Fruit fly (Drosophila melanogaster) whole organism, embryonic: ENCODE data around the gene CG5225.
A peak's percentile ranks its signal among the peaks of the same experiment; 100 is the strongest.

Source experiments
- Adf1 ChIP-seq: fragments of 200-800 bp; sonication (Bioruptor generic); IDR thresholded peaks from 2 replicates; pipeline ENCODE4 v1.3.6; 2022; ENCODE audit warnings: missing biosample characterization, missing genetic modification characterization
- Atf3 ChIP-seq: fragments of 200-800 bp; sonication (Bioruptor generic); optimal IDR thresholded peaks from 3 replicates; lab custom pipeline; 2016; ENCODE audit warnings: missing biosample characterization, missing genetic modification characterization
- B-H1 ChIP-seq: fragments of 200-800 bp; sonication (Bioruptor generic); IDR thresholded peaks from 3 replicates; pipeline ENCODE4 v1.3.6; 2022; ENCODE audit warnings: missing biosample characterization, missing genetic modification characterization
- CG10462 ChIP-seq: fragments of 200-800 bp; sonication (Bioruptor generic); optimal IDR thresholded peaks from 2 replicates; lab custom pipeline; 2016; ENCODE audit warnings: missing biosample characterization, missing genetic modification characterization
- CG11695 ChIP-seq: fragments of 200-800 bp; sonication (Bioruptor generic); IDR thresholded peaks from 3 replicates; pipeline ENCODE4 v1.3.6; 2022; ENCODE audit warnings: missing biosample characterization, missing genetic modification characterization
- CG12155 ChIP-seq: fragments of 200-800 bp; sonication (Bioruptor generic); optimal IDR thresholded peaks from 3 replicates; lab custom pipeline; 2016; ENCODE audit warnings: missing biosample characterization, missing genetic modification characterization
- CG12391 ChIP-seq: fragments of 200-800 bp; sonication (Bioruptor generic); optimal IDR thresholded peaks from 3 replicates; lab custom pipeline; 2018; ENCODE audit warnings: missing biosample characterization, mild to moderate bottlenecking, missing genetic modification characterization, moderate library complexity
- CG12659 ChIP-seq: fragments of 200-800 bp; sonication (Bioruptor generic); optimal IDR thresholded peaks from 3 replicates; lab custom pipeline; 2017; ENCODE audit warnings: mild to moderate bottlenecking, missing biosample characterization, missing genetic modification reagents, missing genetic modification characterization
- CG14710 ChIP-seq: fragments of 200-800 bp; sonication (Bioruptor generic); optimal IDR thresholded peaks from 3 replicates; lab custom pipeline; 2019; ENCODE audit warnings: missing biosample characterization, mild to moderate bottlenecking, missing genetic modification characterization, moderate library complexity
- CG15073 ChIP-seq: fragments of 200-800 bp; sonication (Bioruptor generic); optimal IDR thresholded peaks from 2 replicates; lab custom pipeline; 2016; ENCODE audit warnings: missing biosample characterization, missing genetic modification characterization
- CG1603 ChIP-seq: fragments of 200-800 bp; sonication (Bioruptor generic); optimal IDR thresholded peaks from 2 replicates; lab custom pipeline; 2019; ENCODE audit warnings: missing biosample characterization, mild to moderate bottlenecking, missing genetic modification characterization, moderate library complexity
- CG16813 ChIP-seq: fragments of 200-800 bp; sonication (Bioruptor generic); IDR thresholded peaks from 3 replicates; pipeline ENCODE4 v1.3.6; 2022; ENCODE audit warnings: missing biosample characterization, missing genetic modification characterization; ENCODE audit not compliant: partially characterized antibody
- CG17359 ChIP-seq: fragments of 200-800 bp; sonication (Bioruptor generic); optimal IDR thresholded peaks from 3 replicates; lab custom pipeline; 2018; ENCODE audit warnings: missing biosample characterization, mild to moderate bottlenecking, missing genetic modification characterization, moderate library complexity
- CG17361 ChIP-seq: fragments of 200-800 bp; sonication (Bioruptor generic); IDR thresholded peaks from 3 replicates; pipeline ENCODE4 v1.3.6; 2022; ENCODE audit warnings: missing biosample characterization, missing genetic modification characterization
- CG17802 ChIP-seq: fragments of 200-800 bp; sonication (Bioruptor generic); optimal IDR thresholded peaks from 2 replicates; lab custom pipeline; 2018; ENCODE audit warnings: missing biosample characterization, mild to moderate bottlenecking, missing genetic modification characterization, moderate library complexity
- CG18599 ChIP-seq: fragments of 200-800 bp; sonication (Bioruptor generic); optimal IDR thresholded peaks from 3 replicates; lab custom pipeline; 2017; ENCODE audit warnings: missing biosample characterization, missing genetic modification characterization, mild to moderate bottlenecking, moderate library complexity, missing genetic modification reagents
- CG2120 ChIP-seq: fragments of 200-800 bp; sonication (Bioruptor generic); optimal IDR thresholded peaks from 3 replicates; lab custom pipeline; 2016; ENCODE audit warnings: missing biosample characterization, missing genetic modification characterization
- CG3726 ChIP-seq: fragments of 200-800 bp; sonication (Bioruptor generic); IDR thresholded peaks from 3 replicates; pipeline ENCODE4, ENCODE4 v1.3.6; 2022; ENCODE audit warnings: missing biosample characterization, missing genetic modification characterization
- CG4282 ChIP-seq: fragments of 200-800 bp; sonication (Bioruptor generic); optimal IDR thresholded peaks from 2 replicates; lab custom pipeline; 2016; ENCODE audit warnings: missing biosample characterization, missing genetic modification characterization
- CG4404 ChIP-seq: fragments of 200-800 bp; sonication (Bioruptor generic); IDR thresholded peaks from 2 replicates; pipeline ENCODE4 v1.3.6; 2022; ENCODE audit warnings: missing biosample characterization, missing genetic modification characterization
- CG4617 ChIP-seq: fragments of 200-800 bp; sonication (Bioruptor generic); optimal IDR thresholded peaks from 3 replicates; lab custom pipeline; 2016; ENCODE audit warnings: missing biosample characterization, missing genetic modification characterization, borderline replicate concordance
- CG5180 ChIP-seq: fragments of 200-800 bp; sonication (Bioruptor generic); optimal IDR thresholded peaks from 3 replicates; lab custom pipeline; 2017; ENCODE audit warnings: missing biosample characterization, missing genetic modification characterization, mild to moderate bottlenecking, moderate library complexity, missing genetic modification reagents
- CG5245 ChIP-seq: fragments of 200-800 bp; sonication (Bioruptor generic); optimal IDR thresholded peaks from 3 replicates; lab custom pipeline; 2016; ENCODE audit warnings: missing biosample characterization, missing genetic modification characterization
- CG8944 ChIP-seq: fragments of 200-800 bp; sonication (Bioruptor generic); optimal IDR thresholded peaks from 3 replicates; lab custom pipeline; 2016; ENCODE audit warnings: missing biosample characterization, missing genetic modification characterization
- CG9437 ChIP-seq: fragments of 200-800 bp; sonication (Bioruptor generic); optimal IDR thresholded peaks from 2 replicates; lab custom pipeline; 2018; ENCODE audit warnings: missing biosample characterization, mild to moderate bottlenecking, missing genetic modification characterization
- Doc3 ChIP-seq: fragments of 200-800 bp; sonication (Bioruptor generic); IDR thresholded peaks from 3 replicates; pipeline ENCODE4 v1.3.6; 2022; ENCODE audit warnings: missing biosample characterization, missing genetic modification characterization; ENCODE audit not compliant: partially characterized antibody
- Fer1 ChIP-seq: fragments of 200-800 bp; sonication (Bioruptor generic); optimal IDR thresholded peaks from 2 replicates; lab custom pipeline; 2017; ENCODE audit warnings: missing biosample characterization, mild to moderate bottlenecking, missing genetic modification characterization
- H2.0 ChIP-seq: fragments of 200-800 bp; sonication (Bioruptor generic); IDR thresholded peaks from 2 replicates; pipeline ENCODE4 v1.3.6; 2022; ENCODE audit warnings: missing biosample characterization, missing genetic modification characterization
- Mad ChIP-seq: fragments of 200-800 bp; sonication (Bioruptor generic); optimal IDR thresholded peaks from 2 replicates; lab custom pipeline; 2016; ENCODE audit warnings: missing biosample characterization, missing genetic modification characterization
- Nf-YC ChIP-seq: fragments of 200-800 bp; optimal IDR thresholded peaks from 3 replicates; lab custom pipeline; 2019; ENCODE audit warnings: missing biosample characterization, mild to moderate bottlenecking, missing genetic modification characterization, moderate library complexity
- Ptx1 ChIP-seq: fragments of 200-800 bp; sonication (Bioruptor generic); IDR thresholded peaks from 2 replicates; pipeline ENCODE4 v1.3.6; 2022; ENCODE audit warnings: missing biosample characterization, missing genetic modification characterization
- Spps ChIP-seq: fragments of 200-800 bp; sonication (Bioruptor generic); optimal IDR thresholded peaks from 2 replicates; lab custom pipeline; 2018; ENCODE audit warnings: missing biosample characterization, mild to moderate bottlenecking, missing genetic modification characterization
- ab ChIP-seq: fragments of 200-800 bp; sonication (Bioruptor generic); optimal IDR thresholded peaks from 2 replicates; lab custom pipeline; 2016; ENCODE audit warnings: missing biosample characterization, missing genetic modification characterization
- bcd ChIP-seq: fragments of 200-800 bp; sonication (Bioruptor generic); optimal IDR thresholded peaks from 2 replicates; lab custom pipeline; 2017; ENCODE audit warnings: missing biosample characterization, mild to moderate bottlenecking, missing genetic modification characterization
- ci ChIP-seq: fragments of 200-800 bp; sonication (Bioruptor generic); IDR thresholded peaks from 3 replicates; pipeline ENCODE4 v1.3.6; 2022; ENCODE audit warnings: missing biosample characterization, missing genetic modification characterization
- hth ChIP-seq: fragments of >200 bp; optimal IDR thresholded peaks from 2 replicates; lab custom pipeline; 2017; ENCODE audit warnings: inconsistent platforms
- insv ChIP-seq, 2 experiments: fragments of 200-800 bp; sonication (Bioruptor generic); optimal IDR thresholded peaks; 3 replicates each; lab custom pipeline; 2016 to 2018; ENCODE audit warnings: missing biosample characterization in 2 of 2, missing genetic modification characterization in 2 of 2
- kay ChIP-seq: fragments of 200-800 bp; sonication (Bioruptor generic); optimal IDR thresholded peaks from 2 replicates; lab custom pipeline; 2016; ENCODE audit warnings: missing biosample characterization, missing genetic modification characterization
- knrl ChIP-seq: fragments of 200-800 bp; sonication (Bioruptor generic); IDR thresholded peaks from 3 replicates; pipeline ENCODE4 v1.3.6; 2022; ENCODE audit warnings: missing biosample characterization, missing genetic modification characterization; ENCODE audit not compliant: partially characterized antibody
- lola ChIP-seq, 3 experiments: fragments of >200 bp in 2 of 3; fragments of 200-800 bp in 1 of 3; sonication (Bioruptor generic) in 1 of 3; optimal IDR thresholded peaks; 2 replicates each; lab custom pipeline; 2017 to 2019; ENCODE audit warnings: missing biosample characterization in 3 of 3, missing genetic modification characterization in 3 of 3, mild to moderate bottlenecking in 1 of 3, moderate library complexity in 1 of 3
- nerfin-2 ChIP-seq: fragments of 200-800 bp; sonication (Bioruptor generic); IDR thresholded peaks from 2 replicates; pipeline ENCODE4 v1.3.6; 2022; ENCODE audit warnings: missing biosample characterization, missing genetic modification characterization; ENCODE audit not compliant: partially characterized antibody
- prd ChIP-seq, 3 experiments: fragments of >200 bp in 2 of 3; fragments of 200-800 bp in 1 of 3; sonication (Bioruptor generic) in 1 of 3; optimal IDR thresholded peaks in 2 of 3; IDR thresholded peaks in 1 of 3; 2 replicates in 2 of 3; 3 replicates in 1 of 3; pipeline versions ENCODE4 v1.3.6 to Lab custom; 2017 to 2022; ENCODE audit warnings: missing biosample characterization in 1 of 3, missing genetic modification characterization in 1 of 3
- psq ChIP-seq: fragments of 200-800 bp; sonication (Bioruptor generic); optimal IDR thresholded peaks from 2 replicates; lab custom pipeline; 2017; ENCODE audit warnings: missing biosample characterization, missing genetic modification characterization
- ro ChIP-seq: fragments of 200-800 bp; sonication (Bioruptor generic); IDR thresholded peaks from 2 replicates; pipeline ENCODE4 v1.3.6; 2022; ENCODE audit warnings: missing biosample characterization, missing genetic modification characterization
- scrt ChIP-seq: fragments of 200-800 bp; sonication (Bioruptor generic); optimal IDR thresholded peaks from 2 replicates; lab custom pipeline; 2018; ENCODE audit warnings: missing biosample characterization, mild to moderate bottlenecking, missing genetic modification characterization, moderate library complexity
- shn ChIP-seq: fragments of 200-800 bp; sonication (Bioruptor generic); optimal IDR thresholded peaks from 3 replicates; lab custom pipeline; 2016; ENCODE audit warnings: missing biosample characterization, missing genetic modification characterization
- sug ChIP-seq: fragments of 200-800 bp; optimal IDR thresholded peaks from 2 replicates; lab custom pipeline; 2019; ENCODE audit warnings: missing biosample characterization, mild to moderate bottlenecking, missing genetic modification characterization, moderate library complexity
- toy ChIP-seq: fragments of 200-800 bp; sonication (Bioruptor generic); IDR thresholded peaks from 2 replicates; pipeline ENCODE4 v1.3.6; 2022; ENCODE audit warnings: missing biosample characterization, missing genetic modification characterization
- usp ChIP-seq: fragments of >200 bp; optimal IDR thresholded peaks from 2 replicates; lab custom pipeline; 2017; ENCODE audit warnings: missing biosample characterization, missing genetic modification characterization
- wor ChIP-seq: fragments of 200-800 bp; sonication (Bioruptor generic); IDR thresholded peaks from 2 replicates; pipeline ENCODE4 v1.3.6; 2022; ENCODE audit warnings: missing biosample characterization, missing genetic modification characterization

CG5225 gene

DNA sequence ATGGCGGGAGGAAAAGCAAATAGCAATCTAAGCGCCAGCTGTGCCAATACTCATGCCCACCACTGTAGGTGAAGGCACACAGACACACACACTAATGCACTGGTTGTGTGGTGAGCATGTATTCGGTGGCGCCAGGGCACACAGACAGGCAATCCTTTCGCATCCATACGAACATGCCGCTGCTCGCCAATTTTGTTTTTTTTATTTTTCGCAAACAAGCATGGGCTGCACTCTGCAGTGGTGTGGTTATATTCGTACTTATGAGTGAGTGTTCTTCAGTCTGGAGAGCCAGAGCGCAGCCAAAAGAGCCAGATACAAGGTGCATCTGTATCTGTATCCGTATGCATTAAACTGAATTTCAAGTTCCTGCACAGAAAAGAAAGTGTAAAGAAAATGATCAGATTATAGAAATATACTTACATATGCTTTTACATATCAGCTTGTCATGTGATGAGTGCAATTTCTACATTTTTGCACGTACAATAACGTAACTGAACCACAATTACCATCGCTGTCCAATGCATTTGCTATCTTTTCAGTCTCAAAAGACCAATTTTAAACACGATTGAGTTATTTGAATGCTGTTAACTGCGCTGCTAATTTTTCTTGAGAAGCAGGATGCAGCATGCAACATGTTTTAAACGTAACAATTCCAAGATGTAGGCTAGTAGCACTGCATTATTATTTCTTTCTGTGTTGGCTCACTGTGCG, 30.8 kb downstream of the CG5225 start (continued):
- TF ChIP-seq Fer1 (GFP tag; lab: Kevin White, UChicago) (no peak), hth (lab: Kevin White, UChicago) (no peak), Atf3 (GFP tag; lab: Kevin White, UChicago) (no peak), shn (no peak), CG4617 (GFP tag; lab: Kevin White, UChicago) (no peak), CG9437 (peak; percentile 13), H2.0 (no peak), Mad (GFP tag; lab: Kevin White, UChicago) (peak; percentile 11), psq (no peak), CG10462 (GFP tag; lab: Kevin White, UChicago) (no peak), lola (GFP tag; optimal IDR thresholded peaks at IDR 0.05; lab: Kevin White, UChicago) (peak in 2 of 3 experiments; percentile 5 to 40), bcd (GFP tag; lab: Kevin White, UChicago) (peak; percentile 25), ab (GFP tag; lab: Kevin White, UChicago) (no peak), CG1603 (peak; percentile 18), CG17361 (0 out of 3 replicates have a peak, but pooled peaks have one; percentile 9), Ptx1 (GFP tag; lab: Robert Waterston, UW) (no peak), insv (GFP tag; optimal IDR thresholded peaks at IDR 0.05; lab: Kevin White, UChicago) (no peak), CG4404 (GFP tag; lab: Robert Waterston, UW) (no peak), Adf1 (GFP tag; lab: Robert Waterston, UW) (no peak), nerfin-2 (GFP tag; lab: Robert Waterston, UW) (no peak), CG2120 (GFP tag; lab: Kevin White, UChicago) (no peak), CG16813 (no peak), usp (GFP tag; lab: Kevin White, UChicago) (no peak), CG5180 (GFP tag; lab: Kevin White, UChicago) (no peak), wor (GFP tag; lab: Robert Waterston, UW) (no peak), CG12391 (tag; lab: Kevin White, UChicago) (no peak), B-H1 (GFP tag; lab: Robert Waterston, UW) (no peak), scrt (GFP tag; lab: Kevin White, UChicago) (no peak), CG11695 (GFP tag; lab: Robert Waterston, UW) (0 out of 3 replicates have a peak, but pooled peaks have one; percentile 5), CG14710 (tag; lab: Kevin White, UChicago) (no peak), sug (no peak), prd (optimal IDR thresholded peaks at IDR 0.05; lab: Kevin White, UChicago) (no peak), prd (GFP tag; IDR thresholded peaks at IDR 0.05; lab: Robert Waterston, UW) (no peak), ro (GFP tag; lab: Robert Waterston, UW) (no peak), CG8944 (GFP tag; lab: Kevin White, UChicago) (peak; percentile 28), CG5245 (GFP tag; lab: Kevin White, UChicago) (no peak), Doc3 (no peak), CG3726 (no peak), CG12659 (GFP tag; lab: Kevin White, UChicago) (no peak), CG4282 (GFP tag; lab: Kevin White, UChicago) (no peak), toy (no peak), kay (GFP tag; lab: Kevin White, UChicago) (no peak), Nf-YC (tag; lab: Kevin White, UChicago) (no peak), CG17359 (tag; lab: Kevin White, UChicago) (no peak), CG18599 (GFP tag; lab: Kevin White, UChicago) (no peak), CG12155 (GFP tag; lab: Kevin White, UChicago) (no peak), ci (no peak), CG15073 (GFP tag; lab: Kevin White, UChicago) (peak; percentile 93), CG17802 (tag; lab: Kevin White, UChicago) (no peak), knrl (GFP tag; lab: Robert Waterston, UW) (no peak), Spps (tag; lab: Kevin White, UChicago) (no peak)
